Fruit fly (Drosophila melanogaster) Kc167 (cell line): ENCODE data around the gene CCDC53.

Source experiments
- Sin3A ChIP-seq: fragments of >200 bp; optimal IDR thresholded peaks from 2 replicates; lab custom pipeline; 2018; ENCODE audit warnings: missing external identifiers
- h ChIP-seq: fragments of >200 bp; optimal IDR thresholded peaks from 3 replicates; lab custom pipeline; 2018; ENCODE audit warnings: missing external identifiers
- insv ChIP-seq: fragments of >200 bp; optimal IDR thresholded peaks from 3 replicates; lab custom pipeline; 2018; ENCODE audit warnings: missing external identifiers
- psq ChIP-seq: fragments of >200 bp; optimal IDR thresholded peaks from 2 replicates; lab custom pipeline; 2017; ENCODE audit warnings: missing external identifiers
- ttk ChIP-seq: sonication (Bioruptor generic); optimal IDR thresholded peaks from 2 replicates; lab custom pipeline; 2017; ENCODE audit warnings: missing external identifiers

DNA sequence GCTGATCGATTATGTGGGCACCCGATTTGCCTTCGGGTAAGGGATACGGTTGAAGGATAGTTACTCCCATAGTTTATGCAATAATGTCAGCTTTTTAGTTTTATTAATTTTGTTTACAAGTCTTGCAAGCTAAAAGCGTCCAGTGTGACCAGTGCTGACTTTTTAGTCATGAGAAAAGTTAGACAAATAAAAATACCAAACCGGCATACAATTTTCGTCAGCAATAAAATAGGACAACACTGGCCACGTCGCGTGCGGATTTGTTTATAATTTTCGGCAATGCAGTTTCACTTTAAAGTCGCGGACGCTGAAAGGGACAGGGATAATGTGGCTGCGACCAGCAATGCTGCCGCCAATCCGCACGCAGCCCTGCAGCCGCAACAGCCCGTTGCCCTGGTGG, 31.8 kb downstream of the CCDC53 start, which contains the start of the genes MED20 and Trf:
- TF ChIP-seq insv (no peak), h (no peak), Sin3A (lab: Kevin White, UChicago) (no peak), psq (no peak), ttk (lab: Kevin White, UChicago) (no peak)
